Worm (Caenorhabditis elegans): ENCODE results near the gene leo-1.

Gene leo-1

DNA sequence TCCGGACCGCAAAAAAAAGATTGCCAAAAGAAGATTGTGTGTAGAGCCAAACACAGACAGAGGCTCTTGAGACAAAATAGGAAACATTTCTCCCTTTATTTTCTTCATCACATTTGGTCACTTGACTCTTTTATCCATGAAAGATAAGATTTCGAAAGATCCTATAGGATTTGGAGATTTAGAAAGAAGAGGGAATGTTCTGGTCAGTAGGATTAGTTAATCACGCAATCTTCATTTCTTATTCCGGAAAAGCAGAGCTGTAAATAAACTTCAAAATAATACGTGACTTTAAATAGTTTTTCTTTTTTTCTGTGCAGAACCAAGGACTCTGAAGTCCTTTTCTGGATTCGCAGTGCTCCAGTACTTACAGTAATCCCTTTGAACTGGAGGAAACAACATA, 18.1 kb upstream of the leo-1 start:
- TF ChIP-seq tbx-11 (GFP tag; IDR thresholded peaks at IDR 0.05) (no peak), ets-7 (tag; optimal IDR thresholded peaks at IDR 0.05) (no peak), tra-4 (tag; optimal IDR thresholded peaks at IDR 0.05) (no peak), sea-1 (GFP tag; conservative IDR thresholded peaks at IDR 0.05) (no peak), flt-1 (GFP tag; IDR thresholded peaks at IDR 0.05) (no peak), hmbx-1 (tag; optimal IDR thresholded peaks at IDR 0.05) (no peak), pes-1 (GFP tag; IDR thresholded peaks at IDR 0.05) (no peak), ceh-13 (GFP tag; optimal IDR thresholded peaks at IDR 0.05) (no peak), scrt-1 (GFP tag; IDR thresholded peaks at IDR 0.05) (no peak), hnd-1 (tag; optimal IDR thresholded peaks at IDR 0.05) (no peak), B0310.2 (tag; optimal IDR thresholded peaks at IDR 0.05) (no peak), ama-1 (optimal IDR thresholded peaks at IDR 0.05) (no peak), ceh-36 (tag; optimal IDR thresholded peaks at IDR 0.05) (no peak)

DNA sequence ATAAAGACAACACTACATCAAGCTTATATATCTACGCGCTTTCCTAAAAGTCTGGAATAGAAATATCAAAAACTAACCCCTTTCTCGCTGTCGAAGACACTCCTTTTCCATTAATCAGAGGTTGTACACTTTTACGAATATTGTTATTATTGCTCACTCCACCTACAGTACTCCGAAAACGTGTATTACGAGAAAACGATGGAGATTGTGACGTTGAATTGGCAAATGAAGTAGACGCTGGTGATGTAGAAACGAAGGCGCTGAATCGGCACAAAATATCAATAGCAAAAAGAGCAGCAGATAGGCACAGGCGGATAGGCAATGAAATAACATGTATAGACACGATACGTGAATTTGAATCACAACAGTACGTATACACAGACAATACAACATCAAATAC, 15.1 kb upstream of the leo-1 start:
- TF ChIP-seq F13C5.2 (tag; optimal IDR thresholded peaks at IDR 0.05) = no peak

DNA sequence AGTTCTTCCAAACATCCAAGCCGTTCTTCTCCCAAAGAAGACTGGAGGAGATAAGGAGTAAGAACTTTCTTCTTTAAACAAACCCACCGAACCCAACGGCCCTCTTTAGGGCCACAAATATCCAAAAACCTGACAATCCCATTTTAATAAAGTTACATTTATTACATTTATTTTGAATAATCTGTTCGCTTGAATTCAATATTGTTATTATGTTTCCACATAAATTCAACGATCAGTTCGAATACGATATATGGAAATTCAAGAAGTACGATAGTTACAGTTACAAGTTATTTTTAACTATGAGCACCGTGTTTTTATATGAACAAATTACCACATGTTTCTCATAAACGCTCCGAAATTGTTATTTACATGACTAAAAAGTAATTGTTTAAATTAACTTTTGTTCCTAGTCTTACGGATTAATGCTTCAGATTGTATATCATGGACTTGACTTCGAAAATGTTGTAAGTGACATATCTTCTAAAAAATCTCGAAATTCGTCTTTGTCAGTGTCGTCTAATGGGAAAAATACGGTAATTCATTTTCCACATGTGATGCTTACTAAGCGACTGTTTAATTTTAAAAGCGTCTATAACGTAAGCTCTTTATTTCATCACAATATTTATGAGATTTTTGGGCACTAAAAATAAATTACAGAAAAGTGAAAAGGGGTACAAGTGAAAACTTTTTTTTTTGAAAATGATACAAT, 11.7 kb upstream of the leo-1 start:
- TF ChIP-seq hmbx-1 (tag; optimal IDR thresholded peaks at IDR 0.05) (no peak), sea-1 (GFP tag; conservative IDR thresholded peaks at IDR 0.05) (0 out of 2 replicates have a peak, but pooled peaks have one; percentile 18), tbx-11 (GFP tag; IDR thresholded peaks at IDR 0.05) (no peak), tbx-37 (GFP tag; conservative IDR thresholded peaks at IDR 0.05) (no peak)

DNA sequence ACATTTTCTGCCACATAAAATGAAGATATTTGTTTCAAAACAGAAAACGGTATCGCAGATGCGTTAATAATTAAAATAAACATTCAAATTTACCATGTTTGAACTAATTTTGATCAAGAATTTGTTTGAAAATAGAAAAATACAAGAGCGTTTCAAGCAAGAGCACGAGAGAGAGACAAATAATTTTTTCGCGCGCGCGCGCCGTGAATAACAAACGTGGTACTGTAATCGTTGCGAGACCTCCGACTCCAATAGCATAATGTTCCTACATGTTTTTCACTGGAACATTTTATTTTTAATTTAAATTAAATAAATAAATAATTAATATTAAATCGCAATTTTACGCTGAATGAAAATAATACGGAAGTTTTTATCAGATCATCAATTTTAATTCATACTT, 7.9 kb upstream of the leo-1 start, which contains the start of gene F54E12.2:
TSS of gene F54E12.2 (minus strand) at position 164 of the 400 bp plus-strand sequence.
- TF ChIP-seq B0310.2 (tag; optimal IDR thresholded peaks at IDR 0.05) = no peak
- TF ChIP-seq ama-1 (optimal IDR thresholded peaks at IDR 0.05) = no peak

DNA sequence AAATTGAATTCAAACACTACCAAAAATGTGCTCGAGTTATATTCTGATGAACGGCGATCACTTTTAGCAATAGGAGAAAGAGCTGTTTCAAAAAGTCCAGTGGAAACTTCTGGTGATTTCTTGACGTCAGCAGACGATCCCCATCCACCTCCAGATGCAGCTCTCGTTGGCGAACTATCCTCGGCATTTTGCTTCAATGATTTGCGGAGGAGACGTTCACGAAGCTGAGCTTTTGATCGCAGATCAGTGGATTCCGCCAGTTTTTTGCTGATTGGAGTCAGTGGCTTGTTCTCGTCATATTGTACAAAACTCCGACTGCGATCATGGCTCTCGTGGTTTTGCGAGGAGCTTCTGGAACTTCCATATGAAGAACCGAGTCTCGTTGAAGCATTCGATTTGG, 7.0 kb upstream of the leo-1 start:
- no peak for TF ChIP-seq scrt-1 (GFP tag; IDR thresholded peaks at IDR 0.05)
- TF ChIP-seq tbx-37 (GFP tag; conservative IDR thresholded peaks at IDR 0.05) = no peak
- no peak for TF ChIP-seq ama-1 (optimal IDR thresholded peaks at IDR 0.05)
- TF ChIP-seq hmg-4 (GFP tag; optimal IDR thresholded peaks at IDR 0.05) = no peak
- no peak for TF ChIP-seq pes-1 (GFP tag; IDR thresholded peaks at IDR 0.05)
- no peak for TF ChIP-seq B0310.2 (tag; optimal IDR thresholded peaks at IDR 0.05)
- no peak for TF ChIP-seq hmbx-1 (tag; optimal IDR thresholded peaks at IDR 0.05)
- TF ChIP-seq F13C5.2 (tag; optimal IDR thresholded peaks at IDR 0.05) = no peak
- no peak for TF ChIP-seq ets-7 (tag; optimal IDR thresholded peaks at IDR 0.05)
- TF ChIP-seq flt-1 (GFP tag; IDR thresholded peaks at IDR 0.05) = no peak
- TF ChIP-seq tra-4 (tag; optimal IDR thresholded peaks at IDR 0.05) = no peak
- no peak for TF ChIP-seq sea-1 (GFP tag; conservative IDR thresholded peaks at IDR 0.05)
- no peak for TF ChIP-seq aly-1 (tag; optimal IDR thresholded peaks at IDR 0.05)
- no peak for TF ChIP-seq ceh-13 (GFP tag; optimal IDR thresholded peaks at IDR 0.05)
- TF ChIP-seq tbx-11 (GFP tag; IDR thresholded peaks at IDR 0.05) = no peak
- TF ChIP-seq hnd-1 (tag; optimal IDR thresholded peaks at IDR 0.05) = no peak
- no peak for TF ChIP-seq ceh-36 (tag; optimal IDR thresholded peaks at IDR 0.05)

DNA sequence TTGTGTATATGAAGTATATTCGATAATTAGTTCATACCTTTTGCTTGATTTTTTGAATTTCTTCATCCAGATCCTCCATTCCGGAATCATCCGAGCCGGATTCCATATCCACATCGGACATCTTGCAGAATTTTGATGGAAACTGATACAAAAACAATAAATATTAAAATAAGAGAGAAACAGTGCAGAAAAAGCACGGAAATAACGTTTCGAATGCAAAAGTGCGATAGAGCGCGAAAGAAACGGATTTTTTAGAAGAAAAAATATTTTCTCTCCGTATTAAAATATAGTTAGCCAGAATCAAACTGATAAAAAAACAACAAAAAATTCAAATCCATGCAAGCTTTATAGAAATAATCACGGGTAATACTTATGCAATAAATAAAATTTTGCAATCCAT, 3.6 kb upstream of the leo-1 start, which contains the start of gene sart-3:
TSS of gene sart-3 (minus strand) at position 219 of the 400 bp plus-strand sequence.
- TF ChIP-seq ets-7 (tag; optimal IDR thresholded peaks at IDR 0.05) = no peak

DNA sequence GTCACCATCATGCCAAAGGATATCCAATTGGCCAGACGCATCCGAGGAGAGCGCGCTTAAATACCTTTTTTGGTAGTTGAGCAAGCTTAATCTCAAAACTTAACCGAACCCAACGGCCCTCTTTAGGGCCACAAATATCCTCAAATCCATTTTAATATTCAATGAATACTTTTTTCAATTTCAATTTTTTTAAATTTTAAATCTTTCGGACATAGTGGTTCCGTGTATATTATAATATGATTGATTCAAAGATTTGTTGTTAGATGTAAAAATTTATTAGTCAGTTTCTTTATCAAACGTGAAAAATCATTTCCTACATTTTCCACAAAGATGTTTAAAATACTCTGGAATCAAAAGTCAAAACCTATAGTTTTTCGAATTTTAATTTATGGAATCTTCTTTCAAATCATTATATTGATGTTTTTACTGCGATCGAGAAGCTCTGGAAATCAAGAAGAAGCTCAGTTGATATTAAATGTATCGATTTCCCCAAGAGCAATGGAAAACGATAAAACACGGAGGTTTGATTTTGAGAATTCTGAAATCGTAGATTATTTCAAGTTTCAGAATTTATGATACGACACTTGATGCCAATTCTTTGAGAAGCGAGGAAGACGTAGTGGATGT, 2.1 kb downstream of the leo-1 start, which contains the start of gene B0035.21:
TSS of gene B0035.21 (plus strand) at position 322 of the 627 bp plus-strand sequence.
- TF ChIP-seq hmg-4 (GFP tag; optimal IDR thresholded peaks at IDR 0.05) (no peak), B0310.2 (tag; optimal IDR thresholded peaks at IDR 0.05) (no peak), tbx-11 (GFP tag; IDR thresholded peaks at IDR 0.05) (no peak), hnd-1 (tag; optimal IDR thresholded peaks at IDR 0.05) (no peak), ets-7 (tag; optimal IDR thresholded peaks at IDR 0.05) (no peak), scrt-1 (GFP tag; IDR thresholded peaks at IDR 0.05) (no peak), F13C5.2 (tag; optimal IDR thresholded peaks at IDR 0.05) (no peak), ama-1 (optimal IDR thresholded peaks at IDR 0.05) (no peak), tra-4 (tag; optimal IDR thresholded peaks at IDR 0.05) (no peak), hmbx-1 (tag; optimal IDR thresholded peaks at IDR 0.05) (no peak), ceh-13 (GFP tag; optimal IDR thresholded peaks at IDR 0.05) (no peak), pes-1 (GFP tag; IDR thresholded peaks at IDR 0.05) (no peak), ceh-36 (tag; optimal IDR thresholded peaks at IDR 0.05) (no peak), aly-1 (tag; optimal IDR thresholded peaks at IDR 0.05) (no peak), sea-1 (GFP tag; conservative IDR thresholded peaks at IDR 0.05) (no peak), tbx-37 (GFP tag; conservative IDR thresholded peaks at IDR 0.05) (no peak), flt-1 (GFP tag; IDR thresholded peaks at IDR 0.05) (no peak)

DNA sequence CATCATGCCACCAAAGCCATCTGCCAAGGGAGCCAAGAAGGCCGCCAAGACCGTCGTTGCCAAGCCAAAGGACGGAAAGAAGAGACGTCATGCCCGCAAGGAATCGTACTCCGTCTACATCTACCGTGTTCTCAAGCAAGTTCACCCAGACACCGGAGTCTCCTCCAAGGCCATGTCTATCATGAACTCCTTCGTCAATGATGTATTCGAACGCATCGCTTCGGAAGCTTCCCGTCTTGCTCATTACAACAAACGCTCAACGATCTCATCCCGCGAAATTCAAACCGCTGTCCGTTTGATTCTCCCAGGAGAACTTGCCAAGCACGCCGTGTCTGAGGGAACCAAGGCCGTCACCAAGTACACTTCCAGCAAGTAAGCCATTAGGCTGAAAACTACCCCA, 4.4 kb downstream of the leo-1 start, which contains the start of gene his-48:
TSS of gene his-48 (plus strand) at position 5 of the 400 bp plus-strand sequence.
- peak; percentile 11; the same call in 1 of the 2 replicates for TF ChIP-seq flt-1 (GFP tag; IDR thresholded peaks at IDR 0.05)

Measured in whole organism, early embryonic.